Fruit fly (Drosophila melanogaster) whole organism, embryonic: ENCODE measurements around the gene CG34290.

Experiments used
- CG15011 ChIP-seq: fragments of 200-800 bp; sonication (Bioruptor generic); optimal IDR thresholded peaks from 3 replicates; lab custom pipeline; 2018; ENCODE audit warnings: missing biosample characterization, mild to moderate bottlenecking, missing genetic modification characterization
- CG15696 ChIP-seq: fragments of 200-800 bp; sonication (Bioruptor generic); optimal IDR thresholded peaks from 2 replicates; lab custom pipeline; 2019; ENCODE audit warnings: missing biosample characterization, mild to moderate bottlenecking, missing genetic modification characterization, moderate library complexity
- CG31441 ChIP-seq: fragments of 200-800 bp; sonication (Bioruptor generic); IDR thresholded peaks from 2 replicates; pipeline ENCODE4 v1.3.6; 2022; ENCODE audit warnings: missing biosample characterization, missing genetic modification characterization
- CG32767 ChIP-seq: fragments of 200-800 bp; sonication (Bioruptor generic); IDR thresholded peaks from 2 replicates; pipeline ENCODE4 v1.3.6; 2022; ENCODE audit warnings: missing biosample characterization, missing genetic modification characterization
- CG43689 ChIP-seq: fragments of 200-800 bp; sonication (Bioruptor generic); IDR thresholded peaks from 2 replicates; pipeline ENCODE4 v1.3.6; 2022; ENCODE audit warnings: missing biosample characterization, missing genetic modification characterization
- Eip74EF ChIP-seq, 2 experiments: fragments of 200-800 bp in 1 of 2; fragments of >200 bp in 1 of 2; sonication (Bioruptor generic) in 1 of 2; optimal IDR thresholded peaks; 2 replicates each; lab custom pipeline; 2017 to 2019; ENCODE audit warnings: missing biosample characterization in 2 of 2, missing genetic modification characterization in 2 of 2, mild to moderate bottlenecking in 1 of 2, moderate library complexity in 1 of 2
- Hr78 ChIP-seq, 2 experiments: fragments of 200-800 bp in 1 of 2; fragments of >200 bp in 1 of 2; sonication (Bioruptor generic) in 1 of 2; optimal IDR thresholded peaks; 2 replicates each; lab custom pipeline; 2017 to 2019; ENCODE audit warnings: missing biosample characterization in 2 of 2, missing genetic modification characterization in 2 of 2, mild to moderate bottlenecking in 1 of 2, moderate library complexity in 1 of 2
- Lim3 ChIP-seq: fragments of 200-800 bp; sonication (Bioruptor generic); IDR thresholded peaks from 2 replicates; pipeline ENCODE4 v1.3.6; 2022; ENCODE audit warnings: missing biosample characterization, missing genetic modification characterization
- Usf ChIP-seq: fragments of 200-800 bp; sonication (Bioruptor generic); optimal IDR thresholded peaks from 2 replicates; lab custom pipeline; 2017; ENCODE audit warnings: missing genotype, missing biosample characterization, missing genetic modification characterization
- fd96Cb ChIP-seq: fragments of 200-800 bp; sonication (Bioruptor generic); optimal IDR thresholded peaks from 2 replicates; lab custom pipeline; 2018; ENCODE audit warnings: missing biosample characterization, mild to moderate bottlenecking, missing genetic modification characterization, moderate library complexity
- maf-S ChIP-seq: fragments of 200-800 bp; sonication (Bioruptor generic); optimal IDR thresholded peaks from 2 replicates; lab custom pipeline; 2016; ENCODE audit warnings: missing biosample characterization, missing genetic modification characterization
- so ChIP-seq: fragments of 200-800 bp; sonication (Bioruptor generic); IDR thresholded peaks from 3 replicates; pipeline ENCODE4 v1.3.6; 2022; ENCODE audit warnings: missing biosample characterization, missing genetic modification characterization

dm6 chr3R:24320342-24320711, 30.7 kb upstream of the CG34290 start:
- TF ChIP-seq Usf (GFP tag; lab: Kevin White, UChicago) (no peak), CG32767 (0 out of 2 replicates have a peak, but pooled peaks have one; percentile 24), Eip74EF (GFP tag; optimal IDR thresholded peaks at IDR 0.05; lab: Kevin White, UChicago) (no peak), CG15696 (tag; lab: Kevin White, UChicago) (no peak), so (GFP tag; lab: Robert Waterston, UW) (no peak), CG43689 (GFP tag; lab: Robert Waterston, UW) (no peak), Lim3 (GFP tag; lab: Robert Waterston, UW) (no peak), maf-S (GFP tag; lab: Kevin White, UChicago) (no peak), CG31441 (GFP tag; lab: Robert Waterston, UW) (no peak), Hr78 (GFP tag; optimal IDR thresholded peaks at IDR 0.05; lab: Kevin White, UChicago) (no peak), fd96Cb (tag; lab: Kevin White, UChicago) (no peak), CG15011 (GFP tag; lab: Kevin White, UChicago) (no peak)
